Worm (Caenorhabditis elegans) whole organism, midembryonic: Measurements from ENCODE around the gene mutd-1.
A peak's percentile ranks its signal among the peaks of the same experiment; 100 is the strongest.

Experiments
- T22C8.4 ChIP-seq: fragments of 200-800 bp; sonication (Bioruptor generic); IDR thresholded peaks from 2 replicates; pipeline ENCODE4 v1.3.6; 2022; ENCODE audit warnings: missing genetic modification characterization, missing compliant biosample characterization
- cog-1 ChIP-seq: sonication (generic microtip); optimal IDR thresholded peaks from 2 replicates; lab custom pipeline; 2016; ENCODE audit warnings: missing genetic modification characterization, missing compliant biosample characterization
- flt-1 ChIP-seq: fragments of 200-800 bp; sonication (Bioruptor generic); IDR thresholded peaks from 2 replicates; pipeline ENCODE4 v1.3.6; 2022; ENCODE audit warnings: missing genetic modification characterization, missing compliant biosample characterization
- klf-2 ChIP-seq: fragments of 200-800 bp; sonication (Bioruptor generic); conservative IDR thresholded peaks from 2 replicates; pipeline ENCODE4 v1.3.6; 2022; ENCODE audit warnings: missing genetic modification reagents, missing genetic modification characterization, missing compliant biosample characterization
- med-1 ChIP-seq: sonication (generic microtip); optimal IDR thresholded peaks from 2 replicates; lab custom pipeline; 2017; ENCODE audit warnings: missing genetic modification characterization, mild to moderate bottlenecking, missing compliant biosample characterization, antibody characterized with exemption, missing genetic modification reagents; ENCODE audit not compliant: insufficient read depth
- ref-1 ChIP-seq: fragments of 200-800 bp; sonication (Bioruptor generic); conservative IDR thresholded peaks from 2 replicates; pipeline ENCODE4 v1.3.6; 2022; ENCODE audit warnings: missing genetic modification reagents, missing genetic modification characterization, missing compliant biosample characterization
- tab-1 ChIP-seq: fragments of 200-800 bp; sonication (Bioruptor generic); IDR thresholded peaks from 2 replicates; pipeline ENCODE4 v1.3.6; 2022; ENCODE audit warnings: missing genetic modification characterization, missing compliant biosample characterization
- ztf-23 ChIP-seq: fragments of 200-800 bp; sonication (Bioruptor generic); IDR thresholded peaks from 2 replicates; pipeline ENCODE4 v1.3.6; 2022; ENCODE audit warnings: missing genetic modification reagents, missing genetic modification characterization, missing compliant biosample characterization
- ztf-29 ChIP-seq: fragments of 200-800 bp; sonication (Bioruptor generic); IDR thresholded peaks from 2 replicates; pipeline ENCODE4 v1.3.6; 2022; ENCODE audit warnings: missing genetic modification reagents, missing genetic modification characterization, missing compliant biosample characterization

The mutd-1 gene

DNA sequence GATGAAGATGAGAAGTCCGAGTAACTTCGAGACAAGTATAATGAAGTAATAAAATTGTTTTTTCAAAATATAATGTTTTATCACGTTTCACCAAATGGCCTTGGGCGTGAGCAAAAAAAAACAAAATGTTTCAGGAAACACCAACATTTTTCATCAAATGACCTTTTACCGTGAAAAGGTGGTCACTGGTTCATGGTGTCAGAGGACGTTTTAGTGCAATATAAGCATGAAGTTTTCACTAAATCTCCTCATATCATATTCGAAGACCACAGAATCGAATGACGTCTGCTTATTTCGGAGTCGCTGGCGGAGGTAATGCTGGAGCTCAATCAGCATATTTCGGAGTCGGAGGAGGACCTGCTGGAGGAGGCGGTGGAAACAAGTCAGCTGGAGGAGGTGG lies 22.5 kb downstream of the mutd-1 start, which contains the start of the genes ZC477.7 and ssq-3:
ZC477.7 (minus strand) TSS at position 101 of the 400 bp plus-strand sequence.
ssq-3 (plus strand) TSS at position 251 of the 400 bp plus-strand sequence.
- TF ChIP-seq med-1 (GFP tag; lab: Kevin White, UChicago) (no peak), ztf-29 (GFP tag; lab: Robert Waterston, UW) (no peak), cog-1 (tag; lab: Kevin White, UChicago) (no peak), flt-1 (GFP tag; lab: Robert Waterston, UW) (no peak), T22C8.4 (GFP tag; lab: Robert Waterston, UW) (no peak)

DNA sequence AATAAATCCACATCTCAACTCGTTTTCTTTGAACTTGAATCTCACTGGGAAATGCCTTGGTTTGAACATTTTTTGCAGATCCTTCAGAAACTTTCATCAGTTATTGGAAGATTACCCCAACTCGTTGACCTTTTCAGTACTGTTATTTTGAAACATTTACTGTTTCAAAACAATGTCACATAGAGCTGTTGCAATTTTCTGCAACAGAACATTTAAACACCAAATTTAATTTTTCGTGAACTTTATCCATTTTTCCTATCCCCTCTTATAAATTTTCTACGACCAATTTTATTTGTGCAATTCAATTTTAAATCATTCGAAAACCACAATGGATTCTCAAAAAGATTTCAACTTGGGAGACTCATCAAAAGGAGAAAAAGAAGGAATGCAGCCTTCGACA lies 26.0 kb downstream of the mutd-1 start, which contains the start of gene ZC477.2:
ZC477.2 (plus strand) TSS at position 301 of the 400 bp plus-strand sequence.
- TF ChIP-seq T22C8.4 (GFP tag; lab: Robert Waterston, UW), result no peak
- TF ChIP-seq ref-1 (GFP tag; lab: Robert Waterston, UW), result no peak
- TF ChIP-seq ztf-29 (GFP tag; lab: Robert Waterston, UW), result no peak
- no peak for TF ChIP-seq ztf-23 (GFP tag; lab: Robert Waterston, UW)
- no peak for TF ChIP-seq klf-2 (GFP tag; lab: Robert Waterston, UW)
- TF ChIP-seq flt-1 (GFP tag; lab: Robert Waterston, UW), result no peak
- TF ChIP-seq med-1 (GFP tag; lab: Kevin White, UChicago), result no peak
- TF ChIP-seq cog-1 (tag; lab: Kevin White, UChicago), result no peak
- no peak for TF ChIP-seq tab-1 (GFP tag; lab: Robert Waterston, UW)

- TF ChIP-seq ref-1 (GFP tag; lab: Robert Waterston, UW) (no peak), T22C8.4 (GFP tag; lab: Robert Waterston, UW) (0 out of 2 replicates have a peak, but pooled peaks have one; percentile 12)
Observed at ce11 chrIV:7103211-7103679, 30.6 kb downstream of the mutd-1 start, which contains the start of the genes rde-8 and ZC477.3. Gene rde-8, minus strand, starts transcription at chrIV:7103261. Gene ZC477.3, plus strand, starts transcription at chrIV:7103492.

DNA sequence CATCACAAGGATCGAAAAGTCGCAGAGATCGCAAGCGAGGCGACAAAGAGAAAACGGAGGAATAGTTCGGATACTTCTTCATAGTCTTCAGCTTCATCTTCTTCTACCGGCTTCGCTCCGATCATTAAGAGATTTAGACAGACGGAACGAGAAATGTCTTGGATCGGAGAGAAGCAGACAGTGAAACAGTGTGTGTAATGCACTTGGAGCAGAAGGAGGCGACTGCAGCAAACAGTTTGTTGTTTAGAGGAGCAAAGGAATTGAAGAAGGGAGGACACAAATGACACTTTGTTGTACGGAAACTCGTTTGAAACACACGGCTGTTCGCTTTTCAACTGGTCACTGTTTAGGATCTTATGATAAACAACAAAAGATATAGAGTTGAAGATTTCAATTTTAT lies 34.5 kb downstream of the mutd-1 start:
- TF ChIP-seq ref-1 (GFP tag; lab: Robert Waterston, UW) (no peak), med-1 (GFP tag; lab: Kevin White, UChicago) (no peak), flt-1 (GFP tag; lab: Robert Waterston, UW) (no peak), cog-1 (tag; lab: Kevin White, UChicago) (peak; percentile 29), ztf-23 (GFP tag; lab: Robert Waterston, UW) (no peak), klf-2 (GFP tag; lab: Robert Waterston, UW) (no peak), tab-1 (GFP tag; lab: Robert Waterston, UW) (no peak)

ce11 chrIV:7098509-7099065 lies 35.3 kb downstream of the mutd-1 start, which contains the start of gene ZC477.4:
Gene ZC477.4, minus strand, starts transcription at chrIV:7098784.
- no peak for TF ChIP-seq med-1 (GFP tag; lab: Kevin White, UChicago)
- no peak for TF ChIP-seq ztf-29 (GFP tag; lab: Robert Waterston, UW)
- no peak for TF ChIP-seq klf-2 (GFP tag; lab: Robert Waterston, UW)
- no peak for TF ChIP-seq T22C8.4 (GFP tag; lab: Robert Waterston, UW)
- TF ChIP-seq flt-1 (GFP tag; lab: Robert Waterston, UW), result no peak
- no peak for TF ChIP-seq cog-1 (tag; lab: Kevin White, UChicago)
- no peak for TF ChIP-seq tab-1 (GFP tag; lab: Robert Waterston, UW)
- no peak for TF ChIP-seq ztf-23 (GFP tag; lab: Robert Waterston, UW)
- no peak for TF ChIP-seq ref-1 (GFP tag; lab: Robert Waterston, UW)

DNA sequence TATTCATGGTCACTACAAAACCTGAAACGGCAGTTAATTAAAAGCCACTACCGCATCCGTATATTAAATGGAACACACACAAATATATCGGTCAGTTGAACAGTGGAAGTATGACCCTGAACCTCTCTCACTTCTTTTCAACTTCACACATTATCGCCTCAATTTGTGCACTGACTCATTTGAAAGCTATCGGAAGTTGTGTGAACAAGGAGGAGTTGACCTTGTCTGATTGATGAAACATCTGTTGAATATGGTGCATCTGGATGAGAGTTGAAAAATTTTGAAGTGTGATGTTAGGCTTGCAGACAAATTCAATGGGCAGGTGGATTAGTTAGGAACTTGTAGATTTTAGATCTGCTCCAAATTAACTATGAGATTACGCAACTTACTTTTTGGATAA lies 36.4 kb downstream of the mutd-1 start:
- TF ChIP-seq ref-1 (GFP tag; lab: Robert Waterston, UW), result no peak
- no peak for TF ChIP-seq cog-1 (tag; lab: Kevin White, UChicago)
- no peak for TF ChIP-seq flt-1 (GFP tag; lab: Robert Waterston, UW)
- TF ChIP-seq T22C8.4 (GFP tag; lab: Robert Waterston, UW), result no peak
- TF ChIP-seq med-1 (GFP tag; lab: Kevin White, UChicago), result no peak
- TF ChIP-seq ztf-29 (GFP tag; lab: Robert Waterston, UW), result no peak
- no peak for TF ChIP-seq tab-1 (GFP tag; lab: Robert Waterston, UW)
- TF ChIP-seq klf-2 (GFP tag; lab: Robert Waterston, UW), result no peak
- no peak for TF ChIP-seq ztf-23 (GFP tag; lab: Robert Waterston, UW)

DNA sequence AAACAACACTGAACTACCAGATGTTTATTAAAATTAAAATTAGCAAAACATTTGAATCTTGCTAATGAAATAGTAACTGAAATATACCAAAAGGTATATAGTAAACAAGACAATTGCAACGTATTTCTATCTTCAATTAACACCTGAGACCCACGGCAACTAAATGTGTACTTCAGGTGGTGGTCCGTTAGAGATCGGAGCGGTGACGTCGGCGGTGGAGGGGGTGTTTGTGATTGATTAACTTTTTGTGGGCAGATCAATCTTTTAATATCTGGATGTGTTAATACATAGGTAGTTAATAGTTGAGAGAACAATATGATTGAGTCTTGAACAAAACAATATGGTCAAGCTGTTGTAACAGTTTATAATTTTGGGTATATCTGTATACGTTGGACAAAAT lies 37.8 kb downstream of the mutd-1 start:
- no peak for TF ChIP-seq klf-2 (GFP tag; lab: Robert Waterston, UW)

ce11 chrIV:7095396-7095964 lies 38.4 kb downstream of the mutd-1 start:
- TF ChIP-seq ztf-23 (GFP tag; lab: Robert Waterston, UW), result no peak
- TF ChIP-seq klf-2 (GFP tag; lab: Robert Waterston, UW), result no peak
- TF ChIP-seq ztf-29 (GFP tag; lab: Robert Waterston, UW), result no peak
- TF ChIP-seq flt-1 (GFP tag; lab: Robert Waterston, UW), result no peak
- TF ChIP-seq T22C8.4 (GFP tag; lab: Robert Waterston, UW), result no peak
- no peak for TF ChIP-seq ref-1 (GFP tag; lab: Robert Waterston, UW)
- no peak for TF ChIP-seq med-1 (GFP tag; lab: Kevin White, UChicago)
- TF ChIP-seq tab-1 (GFP tag; lab: Robert Waterston, UW), result no peak
- no peak for TF ChIP-seq cog-1 (tag; lab: Kevin White, UChicago)

- TF ChIP-seq klf-2 (GFP tag; lab: Robert Waterston, UW) (no peak), tab-1 (GFP tag; lab: Robert Waterston, UW) (no peak)
Observed at ce11 chrIV:7094216-7094758, 39.6 kb downstream of the mutd-1 start, which contains the start of gene deb-1. Gene deb-1, minus strand, starts transcription at chrIV:7094266.
